Fruit fly (Drosophila melanogaster): ENCODE measurements around the gene CG31735.

- TF ChIP-seq ovo (GFP tag; optimal IDR thresholded peaks at IDR 0.05) (no peak), CG5204 (GFP tag; optimal IDR thresholded peaks at IDR 0.05) (no peak), cnc (optimal IDR thresholded peaks at IDR 0.05) (no peak), CG1620 (GFP tag; optimal IDR thresholded peaks at IDR 0.05) (no peak), bab1 (GFP tag; optimal IDR thresholded peaks at IDR 0.05) (peak; percentile 36)
Observed at dm6 chr2L:15913674-15914037, 18.4 kb downstream of the CG31735 start.
